Worm (Caenorhabditis elegans) whole organism, L4/young adult: Measurements from ENCODE around the gene osm-8.

Experiments used
- W03F9.2 ChIP-seq: fragments of 150-350 bp; optimal IDR thresholded peaks from 2 replicates; lab custom pipeline; 2014; ENCODE audit warnings: missing biosample characterization, missing genetic modification characterization
- dao-5 ChIP-seq: sonication (generic microtip); optimal IDR thresholded peaks from 2 replicates; lab custom pipeline; 2016; ENCODE audit warnings: missing genotype, missing genetic modification characterization, moderate library complexity, missing compliant biosample characterization
- him-1 ChIP-seq: sonication (generic microtip); optimal IDR thresholded peaks from 2 replicates; lab custom pipeline; 2016; ENCODE audit warnings: missing genotype, missing genetic modification reagents, missing genetic modification characterization, missing compliant biosample characterization

The osm-8 gene

DNA sequence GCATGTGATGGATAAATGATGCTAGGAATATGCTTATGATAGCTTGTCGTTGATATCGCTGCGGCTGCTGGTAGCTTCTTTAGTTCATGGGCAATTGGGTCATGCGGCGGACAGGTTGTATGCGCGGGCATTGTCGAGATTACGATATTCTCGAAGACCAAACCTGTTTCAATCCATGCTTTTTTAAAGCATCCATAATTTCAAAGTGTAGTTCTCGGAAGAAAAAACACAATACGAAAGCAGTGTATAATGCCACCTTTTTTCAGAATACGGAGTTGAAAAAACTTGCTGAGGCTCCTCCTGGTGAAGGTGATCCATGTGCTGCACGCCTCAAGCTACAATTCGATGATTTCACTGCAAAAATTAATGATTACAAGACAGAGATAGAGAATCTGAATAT is at the start of gene osm-8:
TSS of gene osm-8 (minus strand) at position 101 of the 400 bp plus-strand sequence.
- TF ChIP-seq dao-5 (tag; lab: Kevin White, UChicago) (no peak), W03F9.2 (tag; lab: Kevin White, UChicago) (no peak), him-1 (tag; lab: Kevin White, UChicago) (no peak)

DNA sequence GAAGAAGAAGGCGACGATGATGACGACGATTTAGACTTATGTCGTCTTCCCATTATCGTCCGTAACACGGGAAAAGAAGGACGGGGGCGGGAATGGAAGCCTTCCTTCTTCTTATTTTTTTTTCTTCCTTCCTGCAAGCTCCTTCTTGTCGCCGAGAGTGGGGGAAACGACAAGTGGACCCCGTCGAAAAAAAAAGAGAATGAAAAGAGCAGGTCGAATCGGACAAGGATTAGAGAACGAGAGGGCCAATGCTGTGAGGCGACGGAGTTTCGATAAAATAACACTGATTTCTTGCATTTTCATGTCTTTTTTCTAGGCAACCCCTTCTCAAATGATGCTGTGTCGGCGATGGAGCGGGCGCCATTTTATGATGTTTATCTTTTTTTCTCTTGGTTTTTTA is 46.0 kb upstream of the osm-8 start, which contains the start of gene pde-4:
TSS of gene pde-4 (minus strand) at position 76 of the 400 bp plus-strand sequence.
- no peak for TF ChIP-seq dao-5 (tag; lab: Kevin White, UChicago)
- no peak for TF ChIP-seq him-1 (tag; lab: Kevin White, UChicago)
- no peak for TF ChIP-seq W03F9.2 (tag; lab: Kevin White, UChicago)

DNA sequence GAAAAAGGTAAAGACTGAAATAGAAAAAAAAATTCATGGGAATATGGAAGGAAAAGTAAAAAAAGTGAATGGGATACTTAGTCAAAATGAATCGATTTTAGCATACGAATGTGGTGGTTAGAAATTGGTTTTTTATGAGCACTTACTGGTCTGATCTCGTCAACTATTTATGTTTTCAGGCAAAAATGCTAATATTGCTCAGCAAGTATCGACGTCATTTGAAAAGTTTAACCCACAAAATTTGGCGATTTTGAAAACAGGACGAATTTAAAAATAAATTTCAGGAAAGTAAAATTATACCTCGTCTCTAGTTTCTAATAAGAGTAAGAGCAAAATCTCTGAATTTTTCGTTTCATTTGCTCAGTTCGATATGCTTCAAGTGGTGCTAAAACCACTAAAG is 38.0 kb upstream of the osm-8 start:
- no peak for TF ChIP-seq him-1 (tag; lab: Kevin White, UChicago)
- no peak for TF ChIP-seq W03F9.2 (tag; lab: Kevin White, UChicago)
- TF ChIP-seq dao-5 (tag; lab: Kevin White, UChicago), result no peak

DNA sequence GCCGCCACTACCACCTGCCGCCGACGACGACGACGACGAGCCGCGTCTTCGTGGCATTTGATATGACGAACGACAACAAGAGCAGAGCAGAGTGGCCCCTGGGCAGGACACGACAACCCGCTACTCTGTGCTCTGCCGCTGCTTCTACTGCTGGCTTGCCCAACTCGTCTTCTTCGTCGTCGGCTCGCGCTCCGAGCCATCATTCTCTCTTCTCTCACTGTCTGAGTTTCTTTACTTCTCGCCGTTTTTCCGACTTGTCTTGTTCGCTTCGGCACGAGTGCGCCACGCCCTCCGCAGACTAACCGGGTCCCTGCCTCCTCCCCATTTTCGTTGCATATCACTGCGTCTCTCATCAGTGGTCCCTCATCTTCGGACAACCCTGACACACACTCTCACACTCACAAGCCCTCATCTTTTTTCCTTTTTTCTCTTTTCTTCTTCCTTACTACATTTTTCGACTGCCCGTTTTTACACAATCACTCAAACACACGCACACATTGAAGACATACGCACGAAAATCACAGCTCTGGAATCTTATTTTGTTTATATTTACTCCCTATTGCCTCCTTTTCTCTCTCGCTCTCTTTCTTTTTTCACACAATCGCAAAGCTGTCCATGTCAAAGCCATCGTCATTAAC is 36.9 kb upstream of the osm-8 start:
- TF ChIP-seq dao-5 (tag; lab: Kevin White, UChicago) (no peak), W03F9.2 (tag; lab: Kevin White, UChicago) (no peak), him-1 (tag; lab: Kevin White, UChicago) (peak; percentile 81)

DNA sequence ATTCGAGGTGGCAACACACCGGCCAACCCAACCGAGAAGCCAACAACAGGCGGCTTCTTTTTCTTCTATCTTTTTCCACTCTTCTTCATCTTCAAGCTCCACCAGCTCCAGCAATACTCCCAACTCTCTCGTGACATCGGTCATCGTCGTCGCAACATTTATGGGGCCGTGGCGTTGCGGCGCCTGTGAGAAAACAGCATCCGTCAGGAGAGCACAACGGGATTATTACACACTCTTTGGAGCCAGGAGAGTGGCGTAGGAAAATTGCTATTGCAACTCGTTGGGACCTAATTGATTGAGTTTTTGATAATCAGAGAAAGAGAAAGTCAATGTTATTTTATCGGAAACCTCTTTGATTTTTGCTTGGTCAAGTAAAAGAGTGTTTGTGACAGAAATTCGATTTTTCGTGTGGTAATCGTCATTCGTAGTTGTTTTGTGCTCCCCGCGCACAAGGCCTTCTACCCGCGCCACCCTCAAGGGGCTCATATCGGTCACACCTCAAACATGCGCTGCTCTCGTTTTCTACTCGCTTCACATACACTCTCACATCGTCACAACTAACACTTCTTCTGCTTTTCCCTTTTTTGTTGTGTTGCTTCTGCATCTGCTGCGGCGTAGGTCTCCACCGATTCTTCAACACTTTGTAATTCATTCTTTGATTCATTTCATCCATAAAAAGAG is 35.1 kb upstream of the osm-8 start:
- TF ChIP-seq him-1 (tag; lab: Kevin White, UChicago), result no peak
- TF ChIP-seq dao-5 (tag; lab: Kevin White, UChicago), result no peak
- no peak for TF ChIP-seq W03F9.2 (tag; lab: Kevin White, UChicago)

DNA sequence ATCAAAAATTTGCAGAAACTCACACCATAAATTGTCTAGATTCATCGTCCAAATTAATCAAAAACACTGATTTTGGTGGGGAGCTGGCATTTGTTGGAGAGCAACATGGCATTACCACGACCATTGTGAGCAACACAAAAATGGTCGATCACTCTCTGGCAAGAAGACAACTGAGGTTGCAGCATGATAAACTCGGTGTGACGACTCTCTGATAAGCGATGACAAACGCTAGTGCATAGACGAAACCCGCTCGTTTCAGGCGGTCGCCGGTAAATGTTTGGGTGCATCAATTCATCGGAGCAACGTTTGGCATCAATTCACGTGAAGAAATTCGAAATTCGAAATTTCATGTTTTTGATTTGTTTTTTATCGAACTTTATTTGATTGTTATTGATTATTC is 33.8 kb upstream of the osm-8 start:
- TF ChIP-seq him-1 (tag; lab: Kevin White, UChicago), result no peak
- TF ChIP-seq W03F9.2 (tag; lab: Kevin White, UChicago), result no peak
- no peak for TF ChIP-seq dao-5 (tag; lab: Kevin White, UChicago)

DNA sequence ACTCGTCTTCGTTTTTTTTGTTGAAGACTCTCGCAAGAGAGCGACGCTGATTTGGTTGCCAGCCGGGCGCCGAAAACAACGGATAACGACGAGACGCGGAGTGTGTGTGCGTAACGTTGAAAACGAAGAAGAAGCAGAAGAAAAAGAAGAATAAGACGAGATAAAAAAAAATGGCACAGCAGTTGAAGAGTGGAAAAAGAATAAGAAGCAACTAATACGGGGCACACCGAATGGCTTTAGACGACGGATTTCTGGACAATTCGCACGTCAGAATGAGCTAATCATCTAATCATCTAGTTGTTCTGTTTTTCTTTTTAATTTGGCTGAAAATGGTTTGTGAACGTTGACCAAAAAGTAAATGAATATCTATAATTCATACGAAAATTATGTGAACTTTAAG is 31.7 kb upstream of the osm-8 start:
- no peak for TF ChIP-seq W03F9.2 (tag; lab: Kevin White, UChicago)
- no peak for TF ChIP-seq dao-5 (tag; lab: Kevin White, UChicago)
- TF ChIP-seq him-1 (tag; lab: Kevin White, UChicago), result no peak

DNA sequence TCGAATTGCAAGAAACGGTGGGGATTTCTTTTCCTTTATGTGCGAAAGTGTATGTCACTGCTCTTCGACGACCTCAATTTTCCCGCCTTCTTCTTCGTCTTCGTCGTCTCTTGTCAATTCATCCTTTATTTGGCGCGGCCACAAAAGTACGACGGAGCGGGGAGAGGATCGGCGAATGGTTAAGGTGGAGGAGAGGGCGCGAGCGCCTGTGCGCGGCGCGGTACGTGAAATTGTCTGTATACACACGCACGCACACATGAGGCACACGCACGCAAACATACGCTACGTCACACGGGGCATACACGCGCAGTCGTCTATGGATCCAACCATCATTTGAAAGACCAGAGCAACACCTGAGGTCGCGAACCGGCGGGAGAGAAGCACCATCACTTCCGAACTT is 30.1 kb upstream of the osm-8 start:
- no peak for TF ChIP-seq W03F9.2 (tag; lab: Kevin White, UChicago)
- TF ChIP-seq him-1 (tag; lab: Kevin White, UChicago), result no peak
- no peak for TF ChIP-seq dao-5 (tag; lab: Kevin White, UChicago)

DNA sequence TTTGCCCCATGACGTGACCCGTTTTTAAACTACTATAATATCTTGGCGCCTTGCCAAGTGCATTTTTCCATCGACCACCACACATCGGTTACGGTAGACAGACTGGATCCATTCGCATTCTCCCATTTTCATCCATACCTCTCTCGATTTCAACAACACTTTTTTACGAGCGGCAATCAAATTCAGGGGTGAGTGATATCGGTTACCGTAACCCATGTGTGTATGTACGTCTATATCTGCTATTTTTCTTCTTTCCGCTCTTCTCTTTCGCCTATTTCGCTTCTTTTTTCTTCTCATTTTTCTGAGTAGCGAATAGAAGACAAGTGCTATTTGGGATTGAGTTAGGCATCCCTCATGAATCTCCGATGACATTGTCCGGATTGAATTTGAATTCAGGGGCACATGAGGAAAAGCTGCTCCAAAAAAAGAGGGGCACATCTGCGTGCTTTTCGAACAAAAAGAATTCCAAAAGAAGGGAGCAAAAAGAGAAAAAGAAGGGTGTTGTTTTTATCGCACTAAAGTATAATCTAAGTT is 26.5 kb upstream of the osm-8 start:
- TF ChIP-seq him-1 (tag; lab: Kevin White, UChicago), result no peak
- no peak for TF ChIP-seq W03F9.2 (tag; lab: Kevin White, UChicago)
- TF ChIP-seq dao-5 (tag; lab: Kevin White, UChicago), result no peak

DNA sequence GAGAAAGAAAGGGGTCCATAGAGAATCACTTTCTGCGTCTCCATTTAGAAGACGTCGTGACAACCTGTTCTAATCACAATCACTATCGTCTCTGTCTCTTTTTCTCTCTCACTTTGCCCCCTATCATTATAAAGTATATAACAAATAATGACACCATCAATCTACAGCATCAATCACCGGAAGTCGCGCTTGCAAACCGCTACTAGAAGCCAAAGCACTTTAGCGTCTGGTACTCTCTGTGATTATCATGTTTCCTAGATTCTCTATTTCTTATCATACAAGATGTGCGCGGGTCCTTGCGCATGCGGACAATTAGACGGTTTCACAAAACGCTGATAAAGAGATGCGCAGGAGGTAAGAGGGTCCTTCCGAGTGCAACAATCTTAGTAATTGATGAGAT is 26.0 kb upstream of the osm-8 start:
- TF ChIP-seq him-1 (tag; lab: Kevin White, UChicago) (no peak), W03F9.2 (tag; lab: Kevin White, UChicago) (no peak), dao-5 (tag; lab: Kevin White, UChicago) (no peak)

DNA sequence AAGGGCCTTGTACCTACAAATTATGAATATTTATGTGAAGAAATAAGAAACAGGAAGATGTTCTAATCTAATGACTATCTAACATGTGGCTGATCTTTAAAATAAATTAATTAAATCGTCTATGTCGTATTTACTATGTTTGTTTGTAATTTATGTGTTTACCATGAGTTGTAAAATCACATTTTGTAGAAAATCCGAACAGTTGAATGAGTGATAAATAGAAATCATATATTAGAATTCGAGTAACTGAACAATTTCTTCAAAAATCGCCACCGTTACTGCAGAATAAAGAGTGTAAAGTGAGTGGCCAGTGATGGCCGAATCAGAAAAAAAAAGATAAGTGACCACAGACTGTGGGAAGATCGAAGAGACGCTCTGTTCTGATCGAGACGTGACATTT is 24.8 kb upstream of the osm-8 start:
- TF ChIP-seq dao-5 (tag; lab: Kevin White, UChicago) (no peak), W03F9.2 (tag; lab: Kevin White, UChicago) (no peak), him-1 (tag; lab: Kevin White, UChicago) (no peak)

DNA sequence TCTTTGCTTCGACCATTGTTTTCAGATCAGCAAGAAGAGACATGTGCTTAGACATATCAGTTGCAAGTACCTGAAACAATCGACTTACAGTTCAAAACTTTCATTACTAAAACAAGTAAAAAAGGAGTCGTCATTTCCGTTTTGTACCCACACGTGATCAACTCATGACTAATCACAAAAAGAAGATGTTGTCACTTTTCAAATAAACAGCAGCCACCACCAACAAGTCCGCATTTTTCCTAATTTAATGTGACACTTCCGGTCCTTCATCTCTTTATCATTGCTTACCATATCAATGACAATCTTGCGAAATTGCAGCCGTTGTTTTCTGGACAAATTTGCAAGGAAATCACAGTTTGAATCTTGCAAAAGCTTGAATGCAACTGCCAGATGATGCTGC is 23.4 kb upstream of the osm-8 start:
- TF ChIP-seq dao-5 (tag; lab: Kevin White, UChicago), result no peak
- TF ChIP-seq W03F9.2 (tag; lab: Kevin White, UChicago), result no peak
- no peak for TF ChIP-seq him-1 (tag; lab: Kevin White, UChicago)

DNA sequence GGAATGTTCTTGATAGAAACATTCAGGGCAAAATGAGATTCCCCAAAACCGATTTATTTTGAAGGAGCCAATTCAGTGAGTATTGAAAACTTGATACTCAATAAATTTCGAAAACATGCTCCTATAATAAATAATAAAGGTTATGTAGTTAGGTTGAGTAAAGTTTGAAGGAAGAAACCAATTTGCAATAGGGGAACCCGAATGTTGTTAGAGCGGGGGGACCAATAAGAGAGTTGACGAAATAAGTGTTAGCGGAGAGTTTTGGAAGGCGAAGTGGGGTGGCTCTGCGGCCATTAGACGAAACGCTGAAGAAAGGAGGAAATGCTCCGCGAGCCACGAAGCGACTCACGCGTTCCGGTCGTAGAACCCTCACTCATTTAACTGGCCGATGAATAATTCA is 19.8 kb upstream of the osm-8 start:
- no peak for TF ChIP-seq dao-5 (tag; lab: Kevin White, UChicago)

DNA sequence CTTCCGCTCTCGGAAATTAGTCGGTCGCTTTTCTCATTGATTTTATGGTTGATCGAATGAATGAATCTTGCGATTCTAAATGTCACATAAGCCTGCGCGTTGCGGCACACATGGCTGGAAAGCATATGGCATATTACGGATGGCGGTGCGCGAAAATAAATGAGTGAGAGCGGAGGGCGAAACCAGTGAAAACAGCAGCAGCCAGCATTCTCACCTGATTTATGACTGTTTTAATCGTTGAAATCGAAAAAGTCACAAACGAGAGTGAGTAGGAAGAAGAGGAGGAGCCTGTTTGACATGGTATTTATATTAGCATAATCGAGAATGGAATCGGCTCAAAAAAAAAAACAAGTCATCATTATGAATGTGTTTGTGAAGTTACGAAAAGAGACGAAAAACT is 19.1 kb upstream of the osm-8 start:
- TF ChIP-seq dao-5 (tag; lab: Kevin White, UChicago), result no peak
- TF ChIP-seq him-1 (tag; lab: Kevin White, UChicago), result no peak
- TF ChIP-seq W03F9.2 (tag; lab: Kevin White, UChicago), result no peak
